Fruit fly (Drosophila melanogaster): ENCODE results near the gene rdhB.

- no peak for TF ChIP-seq h (optimal IDR thresholded peaks at IDR 0.05)
- TF ChIP-seq Sin3A (optimal IDR thresholded peaks at IDR 0.05) = no peak
- no peak for TF ChIP-seq psq (optimal IDR thresholded peaks at IDR 0.05)
- no peak for TF ChIP-seq ttk (optimal IDR thresholded peaks at IDR 0.05)
Measured at dm6 chr3R:22341652-22342051, 9.8 kb upstream of the rdhB start.

Data from Kc167 (cell line).